Fruit fly (Drosophila melanogaster): ENCODE data around the gene Tom70.

dm6 chr2L:12075850-12076249, 37.5 kb upstream of the Tom70 start, which contains the start of gene CG14947:
- TF ChIP-seq CTCF (optimal IDR thresholded peaks at IDR 0.05), result no peak
- no peak for TF ChIP-seq CG8478 (optimal IDR thresholded peaks at IDR 0.05)

Data from S2 (cell line).